Worm (Caenorhabditis elegans): Measurements from ENCODE around the gene cri-2.

DNA sequence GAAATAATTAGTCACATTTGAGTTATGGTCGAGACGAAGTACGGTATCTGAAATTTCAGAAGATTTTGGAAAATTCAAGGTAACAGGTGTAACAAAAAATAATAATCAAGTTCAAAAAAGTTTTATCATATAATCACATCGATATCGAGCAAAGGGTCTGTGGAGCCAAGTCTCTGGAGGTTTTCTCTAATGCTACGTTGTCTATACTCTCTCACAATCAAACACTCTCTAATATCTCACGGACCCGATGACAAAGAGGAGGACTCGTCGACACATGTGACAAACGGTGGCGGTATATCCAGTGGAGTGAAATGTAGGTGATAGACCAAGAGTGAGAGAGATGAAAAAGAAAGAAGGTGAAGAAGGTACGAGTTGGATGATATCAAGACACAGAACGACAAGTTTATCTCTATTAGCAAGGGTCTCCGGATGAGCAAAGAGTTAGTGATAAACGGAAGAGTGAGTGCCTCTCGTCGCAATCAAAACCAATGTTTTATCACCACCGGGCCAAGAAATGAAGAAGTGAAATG is 5.7 kb upstream of the cri-2 start, which contains the start of gene F20D6.10:
- TF ChIP-seq klf-2 (GFP tag; conservative IDR thresholded peaks at IDR 0.05) (no peak), cog-1 (tag; optimal IDR thresholded peaks at IDR 0.05) (no peak), T22C8.4 (GFP tag; IDR thresholded peaks at IDR 0.05) (no peak)

Data from whole organism, midembryonic.